Worm (Caenorhabditis elegans) whole organism, L4 larva: ENCODE data around the gene F10C2.3.

Experiments used
- D1046.2 ChIP-seq: fragments of 200-800 bp; sonication (Bioruptor generic); IDR thresholded peaks from 2 replicates; pipeline ENCODE4 v1.3.6; 2022; ENCODE audit warnings: missing genetic modification characterization, missing compliant biosample characterization
- F10B5.3 ChIP-seq: sonication (generic microtip); optimal IDR thresholded peaks from 2 replicates; lab custom pipeline; 2016; ENCODE audit warnings: mild to moderate bottlenecking, missing genetic modification characterization, missing compliant biosample characterization
- T20F7.1 ChIP-seq: fragments of 200-800 bp; sonication (Bioruptor generic); optimal IDR thresholded peaks from 2 replicates; lab custom pipeline; 2018; ENCODE audit warnings: mild to moderate bottlenecking, missing genetic modification characterization, missing compliant biosample characterization
- T26A8.4 ChIP-seq: fragments of 200-800 bp; sonication (Bioruptor generic); IDR thresholded peaks from 2 replicates; pipeline ENCODE4 v1.3.6; 2022; ENCODE audit warnings: missing genetic modification characterization, missing compliant biosample characterization
- Y48G9A.11 ChIP-seq: fragments of 200-800 bp; sonication (Bioruptor generic); IDR thresholded peaks from 2 replicates; pipeline ENCODE4 v1.3.6; 2022; ENCODE audit warnings: missing genetic modification reagents, missing genetic modification characterization, missing compliant biosample characterization
- ZK337.2 ChIP-seq: fragments of 200-800 bp; sonication (Bioruptor generic); IDR thresholded peaks from 2 replicates; pipeline ENCODE4 v1.3.6; 2022; ENCODE audit warnings: missing genetic modification reagents, missing genetic modification characterization, missing compliant biosample characterization
- ZK546.5 ChIP-seq, 2 experiments: sonication (generic microtip); optimal IDR thresholded peaks; 2 replicates each; lab custom pipeline; 2017; ENCODE audit warnings: missing biosample characterization in 2 of 2, missing genetic modification characterization in 2 of 2
- aha-1 ChIP-seq: fragments of 150-350 bp; peaks from one replicate; lab custom pipeline; 2014; ENCODE audit warnings: missing biosample characterization, missing genetic modification characterization
- attf-4 ChIP-seq: sonication (generic microtip); optimal IDR thresholded peaks from 3 replicates; lab custom pipeline; 2017; ENCODE audit warnings: missing biosample characterization, missing genetic modification characterization
- ceh-28 ChIP-seq: fragments of 150-350 bp; optimal IDR thresholded peaks from 2 replicates; lab custom pipeline; 2014; ENCODE audit warnings: missing biosample characterization, missing genetic modification reagents, missing genetic modification characterization
- ces-1 ChIP-seq: fragments of 150-350 bp; sonication (generic microtip); optimal IDR thresholded peaks from 4 replicates; lab custom pipeline; 2014; ENCODE audit warnings: missing biosample characterization, missing genetic modification reagents, missing genetic modification characterization
- cey-2 ChIP-seq: sonication (generic microtip); optimal IDR thresholded peaks from 3 replicates; lab custom pipeline; 2017; ENCODE audit warnings: missing genetic modification characterization, mild to moderate bottlenecking, missing compliant biosample characterization, antibody characterized with exemption, borderline replicate concordance; ENCODE audit not compliant: insufficient read depth
- daf-12 ChIP-seq: fragments of 150-350 bp; optimal IDR thresholded peaks from 2 replicates; lab custom pipeline; 2014; ENCODE audit warnings: missing biosample characterization, missing genetic modification reagents, missing genetic modification characterization
- dmd-6 ChIP-seq: fragments of 200-800 bp; sonication (Bioruptor generic); IDR thresholded peaks from 2 replicates; pipeline ENCODE4 v1.3.6; 2022; ENCODE audit warnings: missing genetic modification reagents, missing genetic modification characterization, missing compliant biosample characterization
- dmd-8 ChIP-seq: fragments of 200-800 bp; sonication (Bioruptor generic); IDR thresholded peaks from 2 replicates; pipeline ENCODE4 v1.3.6; 2022; ENCODE audit warnings: missing genetic modification characterization, missing compliant biosample characterization
- dmd-9 ChIP-seq: fragments of 200-800 bp; sonication (Bioruptor generic); IDR thresholded peaks from 2 replicates; pipeline ENCODE4 v1.3.6; 2022; ENCODE audit warnings: missing genetic modification reagents, missing genetic modification characterization, missing compliant biosample characterization
- dpl-1 ChIP-seq: fragments of 150-350 bp; optimal IDR thresholded peaks from 2 replicates; lab custom pipeline; 2014; ENCODE audit warnings: missing biosample characterization, missing genetic modification reagents, missing genetic modification characterization
- egl-27 ChIP-seq: sonication (generic microtip); optimal IDR thresholded peaks from 3 replicates; lab custom pipeline; 2017; ENCODE audit warnings: missing biosample characterization, missing genetic modification reagents, missing genetic modification characterization
- fkh-10 ChIP-seq: fragments of 150-350 bp; optimal IDR thresholded peaks from 2 replicates; lab custom pipeline; 2014; ENCODE audit warnings: missing biosample characterization, missing genetic modification reagents, missing genetic modification characterization
- hif-1 ChIP-seq, 2 experiments: sonication (generic microtip); optimal IDR thresholded peaks; 2 replicates each; lab custom pipeline; 2016 to 2017; ENCODE audit warnings: missing compliant biosample characterization in 2 of 2, missing genetic modification characterization in 2 of 2, missing genetic modification reagents in 2 of 2, missing genotype in 2 of 2, mild to moderate bottlenecking in 1 of 2
- hmg-1.1 ChIP-seq: fragments of 200-800 bp; sonication (Bioruptor generic); IDR thresholded peaks from 2 replicates; pipeline ENCODE4 v1.3.6; 2022; ENCODE audit warnings: missing genetic modification reagents, missing genetic modification characterization, missing compliant biosample characterization
- jun-1 ChIP-seq: fragments of 150-350 bp; optimal IDR thresholded peaks from 2 replicates; lab custom pipeline; 2014; ENCODE audit warnings: missing biosample characterization, missing genetic modification reagents, missing genetic modification characterization
- lim-7 ChIP-seq: fragments of 200-800 bp; sonication (Bioruptor generic); IDR thresholded peaks from 2 replicates; pipeline ENCODE4 v1.3.6; 2022; ENCODE audit warnings: missing genetic modification characterization, missing compliant biosample characterization
- lin-1 ChIP-seq: fragments of 200-800 bp; sonication (Bioruptor generic); IDR thresholded peaks from 2 replicates; pipeline ENCODE4 v1.3.6; 2022; ENCODE audit warnings: missing genetic modification reagents, missing genetic modification characterization, missing compliant biosample characterization
- lin-13 ChIP-seq: fragments of 150-350 bp; optimal IDR thresholded peaks from 2 replicates; lab custom pipeline; 2014; ENCODE audit warnings: missing biosample characterization, missing genetic modification reagents, missing genetic modification characterization
- lin-29 ChIP-seq: fragments of 200-800 bp; sonication (Bioruptor generic); IDR thresholded peaks from 2 replicates; pipeline ENCODE4 v1.3.6; 2022; ENCODE audit warnings: missing genetic modification reagents, missing genetic modification characterization, missing compliant biosample characterization
- lin-38 ChIP-seq: fragments of 200-800 bp; sonication (Bioruptor generic); IDR thresholded peaks from 2 replicates; pipeline ENCODE4 v1.3.6; 2022; ENCODE audit warnings: missing genetic modification reagents, missing genetic modification characterization, missing compliant biosample characterization
- mep-1 ChIP-seq: fragments of 150-350 bp; sonication (generic microtip); optimal IDR thresholded peaks from 3 replicates; lab custom pipeline; 2014; ENCODE audit warnings: missing biosample characterization, missing genetic modification characterization
- mxl-3 ChIP-seq: fragments of 200-800 bp; sonication (Bioruptor generic); optimal IDR thresholded peaks from 2 replicates; lab custom pipeline; 2018; ENCODE audit warnings: mild to moderate bottlenecking, missing genetic modification characterization, missing compliant biosample characterization
- nhr-10 ChIP-seq: fragments of 150-350 bp; optimal IDR thresholded peaks from 2 replicates; lab custom pipeline; 2014; ENCODE audit warnings: missing biosample characterization, missing genetic modification characterization
- nhr-102 ChIP-seq: sonication (generic microtip); optimal IDR thresholded peaks from 2 replicates; lab custom pipeline; 2016; ENCODE audit warnings: mild to moderate bottlenecking, missing genetic modification characterization, moderate library complexity, missing compliant biosample characterization
- nhr-11 ChIP-seq: fragments of 150-350 bp; optimal IDR thresholded peaks from 2 replicates; lab custom pipeline; 2014; ENCODE audit warnings: missing biosample characterization, missing genetic modification characterization
- nhr-111 ChIP-seq: fragments of 200-800 bp; sonication (Bioruptor generic); optimal IDR thresholded peaks from 2 replicates; lab custom pipeline; 2018; ENCODE audit warnings: mild to moderate bottlenecking, missing genetic modification characterization, missing compliant biosample characterization
- nhr-237 ChIP-seq: sonication (generic microtip); optimal IDR thresholded peaks from 2 replicates; lab custom pipeline; 2017; ENCODE audit warnings: missing biosample characterization, missing genetic modification characterization
- nhr-28 ChIP-seq: fragments of 150-350 bp; optimal IDR thresholded peaks from 2 replicates; lab custom pipeline; 2014; ENCODE audit warnings: missing biosample characterization, missing genetic modification characterization
- nhr-48 ChIP-seq: sonication (generic microtip); optimal IDR thresholded peaks from 2 replicates; lab custom pipeline; 2016; ENCODE audit warnings: mild to moderate bottlenecking, missing genetic modification characterization, missing compliant biosample characterization
- nhr-6 ChIP-seq: fragments of 150-350 bp; optimal IDR thresholded peaks from 2 replicates; lab custom pipeline; 2014; ENCODE audit warnings: missing biosample characterization, missing genetic modification characterization
- nhr-76 ChIP-seq: fragments of 150-350 bp; optimal IDR thresholded peaks from 2 replicates; lab custom pipeline; 2014; ENCODE audit warnings: missing biosample characterization, missing genetic modification characterization
- nhr-77 ChIP-seq: fragments of 150-350 bp; optimal IDR thresholded peaks from 2 replicates; lab custom pipeline; 2014; ENCODE audit warnings: missing biosample characterization, missing genetic modification characterization
- pha-4 ChIP-seq, 2 experiments: fragments of 150-350 bp in 1 of 2; fragments of 200-800 bp in 1 of 2; sonication (Bioruptor generic) in 1 of 2; IDR thresholded peaks in 1 of 2; optimal IDR thresholded peaks in 1 of 2; 2 replicates each; pipeline versions ENCODE4 v1.3.6 to Lab custom; 2014 to 2022; ENCODE audit warnings: missing genetic modification characterization in 2 of 2, missing genetic modification reagents in 2 of 2, missing biosample characterization in 1 of 2, missing compliant biosample characterization in 1 of 2
- saeg-2 ChIP-seq: fragments of 200-800 bp; sonication (Bioruptor generic); IDR thresholded peaks from 2 replicates; pipeline ENCODE4 v1.3.6; 2022; ENCODE audit warnings: missing genetic modification reagents, missing genetic modification characterization, missing compliant biosample characterization
- snpc-4 ChIP-seq: fragments of 150-350 bp; optimal IDR thresholded peaks from 2 replicates; lab custom pipeline; 2014; ENCODE audit warnings: missing biosample characterization, missing genetic modification characterization
- spr-1 ChIP-seq: sonication (generic microtip); optimal IDR thresholded peaks from 2 replicates; lab custom pipeline; 2016; ENCODE audit warnings: mild to moderate bottlenecking, missing genetic modification characterization, missing compliant biosample characterization
- spr-3 ChIP-seq: fragments of 200-800 bp; sonication (Bioruptor generic); optimal IDR thresholded peaks from 2 replicates; lab custom pipeline; 2018; ENCODE audit warnings: mild to moderate bottlenecking, missing genetic modification characterization, missing compliant biosample characterization
- unc-130 ChIP-seq: sonication (generic microtip); optimal IDR thresholded peaks from 2 replicates; lab custom pipeline; 2016; ENCODE audit warnings: missing genetic modification reagents, missing genetic modification characterization, missing compliant biosample characterization
- unc-39 ChIP-seq: sonication (generic microtip); optimal IDR thresholded peaks from 2 replicates; lab custom pipeline; 2017; ENCODE audit warnings: missing biosample characterization, missing genetic modification characterization
- unc-62 ChIP-seq, 3 experiments: fragments of 150-350 bp in 1 of 3; sonication (generic microtip); optimal IDR thresholded peaks in 2 of 3; peaks in 1 of 3; 1 replicate in 1 of 3; 2 replicates in 2 of 3; lab custom pipeline; 2014 to 2017; ENCODE audit warnings: missing biosample characterization in 3 of 3, missing genetic modification characterization in 3 of 3, missing genetic modification reagents in 3 of 3, missing genotype in 1 of 3
- zfp-2 ChIP-seq: sonication (generic microtip); optimal IDR thresholded peaks from 2 replicates; lab custom pipeline; 2016; ENCODE audit warnings: mild to moderate bottlenecking, missing genetic modification characterization, missing compliant biosample characterization
- zip-2 ChIP-seq: fragments of 150-350 bp; optimal IDR thresholded peaks from 2 replicates; lab custom pipeline; 2014; ENCODE audit warnings: missing biosample characterization, missing genetic modification characterization
- ztf-11 ChIP-seq: fragments of 150-350 bp; optimal IDR thresholded peaks from 2 replicates; lab custom pipeline; 2014; ENCODE audit warnings: missing biosample characterization, missing genetic modification characterization
- ztf-7 ChIP-seq: fragments of 150-350 bp; optimal IDR thresholded peaks from 2 replicates; lab custom pipeline; 2014; ENCODE audit warnings: missing biosample characterization, missing genetic modification characterization

The F10C2.3 gene

DNA sequence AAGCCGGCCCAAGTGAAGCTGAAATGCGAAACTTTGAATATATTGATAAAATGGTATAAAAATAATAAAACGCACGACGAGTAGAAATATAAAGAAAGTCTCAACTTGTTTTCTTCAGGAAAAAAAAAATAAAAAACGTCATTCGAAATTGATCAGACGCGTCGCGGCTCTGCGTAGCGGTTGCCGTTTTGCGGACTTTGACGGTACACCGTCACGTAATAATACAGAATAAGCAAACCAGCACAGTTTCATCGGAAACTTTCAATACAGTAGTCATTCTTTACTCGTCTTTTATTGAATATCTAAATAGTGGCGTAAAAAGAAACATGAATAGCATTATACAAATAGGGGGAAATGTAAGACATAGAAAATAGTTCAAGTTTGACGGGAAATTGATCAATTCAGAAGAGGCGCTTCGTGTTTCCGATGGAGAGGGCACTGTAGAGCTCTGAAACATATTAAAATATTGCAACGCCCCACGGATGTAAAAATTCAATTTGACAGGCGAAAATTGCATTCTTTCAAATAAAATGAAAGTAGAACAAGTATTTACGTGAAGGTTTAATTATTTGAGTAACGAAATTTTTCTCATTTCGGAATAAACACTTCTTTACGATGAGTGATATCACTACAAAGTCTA lies 26.3 kb upstream of the F10C2.3 start, which contains the start of the genes cyl-1 and C52E4.7 (continued):
- TF ChIP-seq nhr-111 (GFP tag; lab: Kevin White, UChicago) (no peak), spr-3 (GFP tag; lab: Kevin White, UChicago) (no peak), unc-62 (GFP tag; optimal IDR thresholded peaks at IDR 0.05 in 1 of 2; lab: Kevin White, UChicago) (peak in 1 of 2 experiments; percentile 58), unc-62 (tag; optimal IDR thresholded peaks at IDR 0.05; lab: Kevin White, UChicago) (no peak), aha-1 (peak; percentile 41), nhr-76 (no peak), unc-39 (tag; lab: Kevin White, UChicago) (no peak), ZK546.5 (tag; optimal IDR thresholded peaks at IDR 0.05; lab: Kevin White, UChicago) (no peak), zfp-2 (tag; lab: Kevin White, UChicago) (no peak), Y48G9A.11 (GFP tag; lab: Robert Waterston, UW) (no peak), F10B5.3 (no peak), saeg-2 (no peak), lin-13 (GFP tag; lab: Kevin White, UChicago) (peak; percentile 53), spr-1 (tag; lab: Kevin White, UChicago) (no peak), cey-2 (tag; lab: Kevin White, UChicago) (no peak), snpc-4 (tag; lab: Kevin White, UChicago) (no peak), unc-130 (no peak), mxl-3 (GFP tag; lab: Kevin White, UChicago) (no peak), dmd-8 (GFP tag; lab: Robert Waterston, UW) (no peak), ztf-7 (tag; lab: Kevin White, UChicago) (no peak), dpl-1 (GFP tag; lab: Kevin White, UChicago) (peak; percentile 67), dmd-9 (GFP tag; lab: Robert Waterston, UW) (no peak), lin-29 (GFP tag; lab: Robert Waterston, UW) (no peak), T20F7.1 (no peak), dmd-6 (GFP tag; lab: Robert Waterston, UW) (no peak), nhr-102 (no peak), lin-38 (GFP tag; lab: Robert Waterston, UW) (peak; percentile 56), jun-1 (tag; lab: Kevin White, UChicago) (no peak), T26A8.4 (GFP tag; lab: Robert Waterston, UW) (no peak), daf-12 (tag; lab: Kevin White, UChicago) (no peak), pha-4 (GFP tag; IDR thresholded peaks at IDR 0.05; lab: Robert Waterston, UW) (no peak), pha-4 (tag; optimal IDR thresholded peaks at IDR 0.05; lab: Kevin White, UChicago) (no peak), hif-1 (tag; optimal IDR thresholded peaks at IDR 0.05; lab: Kevin White, UChicago) (no peak), hmg-1.1 (no peak), D1046.2 (no peak), ZK337.2 (GFP tag; lab: Robert Waterston, UW) (no peak), nhr-11 (no peak), nhr-10 (tag; lab: Kevin White, UChicago) (no peak), attf-4 (no peak), lin-1 (GFP tag; lab: Robert Waterston, UW) (no peak), ztf-11 (tag; lab: Kevin White, UChicago) (no peak), ces-1 (GFP tag; lab: Kevin White, UChicago) (no peak), nhr-28 (tag; lab: Kevin White, UChicago) (no peak), nhr-237 (no peak), egl-27 (no peak), lim-7 (GFP tag; lab: Robert Waterston, UW) (no peak), nhr-6 (tag; lab: Kevin White, UChicago) (peak; percentile 94), zip-2 (no peak), fkh-10 (GFP tag; lab: Kevin White, UChicago) (no peak), mep-1 (tag; lab: Kevin White, UChicago) (no peak), nhr-48 (tag; lab: Kevin White, UChicago) (no peak), ceh-28 (tag; lab: Kevin White, UChicago) (no peak), nhr-77 (tag; lab: Kevin White, UChicago) (no peak)
